Worm (Caenorhabditis elegans): ENCODE measurements around the gene dpy-17.

DNA sequence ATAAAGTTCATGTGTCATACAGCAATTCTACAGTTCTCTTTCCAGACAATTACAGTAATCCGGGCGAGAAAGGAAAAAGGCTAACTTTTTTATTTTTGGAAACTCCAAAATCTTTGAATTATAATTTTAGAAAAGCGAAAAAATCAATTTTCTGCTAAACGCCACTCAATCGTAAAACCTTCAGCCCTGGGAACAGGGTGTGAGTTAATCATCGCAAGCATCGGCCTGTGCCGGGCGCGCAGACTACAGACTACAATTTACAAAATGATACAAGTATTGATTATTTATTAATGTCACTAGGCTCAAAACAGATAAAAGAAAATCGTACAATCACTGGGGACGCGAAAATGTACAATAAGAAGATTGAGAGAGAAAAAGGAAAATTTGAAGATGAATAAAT, 23.5 kb downstream of the dpy-17 start:
- TF ChIP-seq him-1 (tag; optimal IDR thresholded peaks at IDR 0.05): no peak
- TF ChIP-seq W03F9.2 (tag; optimal IDR thresholded peaks at IDR 0.05): no peak
